Worm (Caenorhabditis elegans): ENCODE results near the gene cnnm-1.

ce11 chrIV:17191791-17192190, 14.9 kb downstream of the cnnm-1 start, which contains the start of gene flp-17:
- no peak for TF ChIP-seq hmg-4 (GFP tag; optimal IDR thresholded peaks at IDR 0.05)
- no peak for TF ChIP-seq ceh-13 (GFP tag; optimal IDR thresholded peaks at IDR 0.05)
- no peak for TF ChIP-seq hnd-1 (tag; optimal IDR thresholded peaks at IDR 0.05)
- TF ChIP-seq ceh-36 (tag; optimal IDR thresholded peaks at IDR 0.05): no peak
- no peak for TF ChIP-seq flt-1 (GFP tag; IDR thresholded peaks at IDR 0.05)
- no peak for TF ChIP-seq tbx-37 (GFP tag; conservative IDR thresholded peaks at IDR 0.05)
